Worm (Caenorhabditis elegans) whole organism, L4 larva: Measurements from ENCODE around the gene ipla-6.

Experiments used
- ces-1 ChIP-seq: fragments of 150-350 bp; sonication (generic microtip); optimal IDR thresholded peaks from 4 replicates; lab custom pipeline; 2014; ENCODE audit warnings: missing biosample characterization, missing genetic modification reagents, missing genetic modification characterization
- cey-2 ChIP-seq: sonication (generic microtip); optimal IDR thresholded peaks from 3 replicates; lab custom pipeline; 2017; ENCODE audit warnings: missing genetic modification characterization, mild to moderate bottlenecking, missing compliant biosample characterization, antibody characterized with exemption, borderline replicate concordance; ENCODE audit not compliant: insufficient read depth
- hlh-11 ChIP-seq: fragments of 200-800 bp; sonication (Bioruptor generic); optimal IDR thresholded peaks from 2 replicates; lab custom pipeline; 2018; ENCODE audit warnings: mild to moderate bottlenecking, missing genetic modification characterization, missing compliant biosample characterization
- lin-15B ChIP-seq: fragments of 150-350 bp; sonication (generic microtip); optimal IDR thresholded peaks from 3 replicates; lab custom pipeline; 2014; ENCODE audit warnings: missing biosample characterization, missing genetic modification characterization
- nhr-11 ChIP-seq: fragments of 150-350 bp; optimal IDR thresholded peaks from 2 replicates; lab custom pipeline; 2014; ENCODE audit warnings: missing biosample characterization, missing genetic modification characterization
- snpc-4 ChIP-seq: fragments of 150-350 bp; optimal IDR thresholded peaks from 2 replicates; lab custom pipeline; 2014; ENCODE audit warnings: missing biosample characterization, missing genetic modification characterization
- unc-130 ChIP-seq: sonication (generic microtip); optimal IDR thresholded peaks from 2 replicates; lab custom pipeline; 2016; ENCODE audit warnings: missing genetic modification reagents, missing genetic modification characterization, missing compliant biosample characterization
- unc-62 ChIP-seq, 3 experiments: fragments of 150-350 bp in 1 of 3; sonication (generic microtip); optimal IDR thresholded peaks in 2 of 3; peaks in 1 of 3; 1 replicate in 1 of 3; 2 replicates in 2 of 3; lab custom pipeline; 2014 to 2017; ENCODE audit warnings: missing biosample characterization in 3 of 3, missing genetic modification characterization in 3 of 3, missing genetic modification reagents in 3 of 3, missing genotype in 1 of 3

- no peak for TF ChIP-seq snpc-4 (tag; lab: Kevin White, UChicago)
- TF ChIP-seq unc-130 (GFP tag; lab: Kevin White, UChicago) = no peak
- no peak for TF ChIP-seq unc-62 (GFP tag; optimal IDR thresholded peaks at IDR 0.05 in 1 of 2; lab: Kevin White, UChicago)
- TF ChIP-seq unc-62 (tag; optimal IDR thresholded peaks at IDR 0.05; lab: Kevin White, UChicago) = no peak
- TF ChIP-seq cey-2 (tag; lab: Kevin White, UChicago) = no peak
- TF ChIP-seq hlh-11 (tag; lab: Kevin White, UChicago) = no peak
- no peak for TF ChIP-seq ces-1
- no peak for TF ChIP-seq lin-15B (tag; lab: Kevin White, UChicago)
- TF ChIP-seq nhr-11 (tag; lab: Kevin White, UChicago) = no peak
Observed at ce11 chrIV:6365045-6365444, 27.6 kb downstream of the ipla-6 start, which contains the start of gene Y73B6BL.270.
